Worm (Caenorhabditis elegans) whole organism, L1 larva: ENCODE data around the gene aakb-1.
A peak's percentile ranks its signal among the peaks of the same experiment; 100 is the strongest.

Experiments
- C16A3.4 ChIP-seq: fragments of 150-350 bp; optimal IDR thresholded peaks from 2 replicates; lab custom pipeline; 2014; ENCODE audit warnings: missing biosample characterization, missing genetic modification characterization
- aha-1 ChIP-seq: fragments of 150-350 bp; optimal IDR thresholded peaks from 2 replicates; lab custom pipeline; 2014; ENCODE audit warnings: missing biosample characterization, missing genetic modification characterization
- alr-1 ChIP-seq: fragments of 200-800 bp; sonication (Bioruptor generic); optimal IDR thresholded peaks from 2 replicates; lab custom pipeline; 2018; ENCODE audit warnings: borderline replicate concordance, mild to moderate bottlenecking, missing genetic modification characterization, missing compliant biosample characterization
- ama-1 ChIP-seq: fragments of 150-350 bp; optimal IDR thresholded peaks from 2 replicates; lab custom pipeline; 2014
- blmp-1 ChIP-seq: fragments of 150-350 bp; optimal IDR thresholded peaks from 2 replicates; lab custom pipeline; 2014; ENCODE audit warnings: missing biosample characterization, missing genetic modification characterization
- ceh-8 ChIP-seq: fragments of 200-800 bp; sonication (Bioruptor generic); optimal IDR thresholded peaks from 2 replicates; lab custom pipeline; 2018; ENCODE audit warnings: mild to moderate bottlenecking, missing genetic modification characterization, moderate library complexity, missing compliant biosample characterization
- dpl-1 ChIP-seq, 3 experiments: fragments of 150-350 bp in 2 of 3; sonication (generic microtip) in 1 of 3; optimal IDR thresholded peaks; 2 replicates each; lab custom pipeline; 2014 to 2017; ENCODE audit warnings: missing biosample characterization in 3 of 3, missing genetic modification characterization in 3 of 3, missing genetic modification reagents in 3 of 3
- dsc-1 ChIP-seq: sonication (generic microtip); optimal IDR thresholded peaks from 2 replicates; lab custom pipeline; 2016; ENCODE audit warnings: mild to moderate bottlenecking, missing genetic modification characterization, missing compliant biosample characterization
- efl-1 ChIP-seq, 4 experiments: fragments of 150-350 bp; optimal IDR thresholded peaks in 3 of 4; peaks in 1 of 4; 1 replicate in 1 of 4; 2 replicates in 3 of 4; lab custom pipeline; 2014; ENCODE audit warnings: missing biosample characterization in 2 of 4, missing genetic modification characterization in 2 of 4, missing genetic modification reagents in 2 of 4
- egl-27 ChIP-seq, 2 experiments: fragments of 150-350 bp in 1 of 2; sonication (generic microtip); optimal IDR thresholded peaks; 3 replicates each; lab custom pipeline; 2017 to 2018; ENCODE audit warnings: missing biosample characterization in 2 of 2, missing genetic modification characterization in 2 of 2, missing genetic modification reagents in 2 of 2
- elt-2 ChIP-seq: sonication (generic microtip); optimal IDR thresholded peaks from 2 replicates; lab custom pipeline; 2016; ENCODE audit warnings: missing genetic modification characterization, mild to moderate bottlenecking, inconsistent platforms, missing compliant biosample characterization, missing genetic modification reagents
- fkh-10 ChIP-seq: sonication (generic microtip); optimal IDR thresholded peaks from 2 replicates; lab custom pipeline; 2017; ENCODE audit warnings: missing biosample characterization, missing genetic modification reagents, missing genetic modification characterization
- fkh-8 ChIP-seq: sonication (generic microtip); optimal IDR thresholded peaks from 2 replicates; lab custom pipeline; 2016; ENCODE audit warnings: mild to moderate bottlenecking, missing genetic modification characterization, missing compliant biosample characterization
- grh-1 ChIP-seq: fragments of 200-800 bp; sonication (Bioruptor generic); IDR thresholded peaks from 2 replicates; pipeline ENCODE4 v1.3.6; 2022; ENCODE audit warnings: missing genetic modification reagents, missing genetic modification characterization, missing compliant biosample characterization
- hlh-17 ChIP-seq: fragments of 200-800 bp; sonication (Bioruptor generic); optimal IDR thresholded peaks from 2 replicates; lab custom pipeline; 2018; ENCODE audit warnings: missing genetic modification characterization, mild to moderate bottlenecking, missing compliant biosample characterization, moderate library complexity, borderline replicate concordance
- hpl-2 ChIP-seq: fragments of 150-350 bp; optimal IDR thresholded peaks from 2 replicates; lab custom pipeline; 2014; ENCODE audit warnings: missing biosample characterization, missing genetic modification reagents, missing genetic modification characterization
- irx-1 ChIP-seq: sonication (generic microtip); optimal IDR thresholded peaks from 2 replicates; lab custom pipeline; 2016; ENCODE audit warnings: missing genetic modification characterization, missing compliant biosample characterization
- lin-13 ChIP-seq: fragments of 150-350 bp; optimal IDR thresholded peaks from 2 replicates; lab custom pipeline; 2014; ENCODE audit warnings: missing biosample characterization, missing genetic modification reagents, missing genetic modification characterization
- lin-14 ChIP-seq: fragments of 200-800 bp; sonication (Bioruptor generic); optimal IDR thresholded peaks from 2 replicates; lab custom pipeline; 2018; ENCODE audit warnings: mild to moderate bottlenecking, missing genetic modification characterization, moderate library complexity, missing compliant biosample characterization
- lin-15B ChIP-seq: fragments of 150-350 bp; sonication (generic microtip); optimal IDR thresholded peaks from 3 replicates; lab custom pipeline; 2014; ENCODE audit warnings: missing biosample characterization, missing genetic modification characterization
- lin-35 ChIP-seq, 2 experiments: fragments of 150-350 bp; optimal IDR thresholded peaks; 2 replicates each; lab custom pipeline; 2014; ENCODE audit warnings: missing biosample characterization in 2 of 2, missing genetic modification characterization in 2 of 2, missing genetic modification reagents in 2 of 2
- lsy-2 ChIP-seq, 2 experiments: fragments of 150-350 bp; optimal IDR thresholded peaks; 2 replicates each; lab custom pipeline; 2014; ENCODE audit warnings: missing biosample characterization in 2 of 2, missing genetic modification characterization in 2 of 2
- mab-9 ChIP-seq: fragments of 200-800 bp; sonication (Bioruptor generic); IDR thresholded peaks from 2 replicates; pipeline ENCODE4 v1.3.6; 2022; ENCODE audit warnings: missing genetic modification reagents, missing genetic modification characterization, missing compliant biosample characterization
- mdl-1 ChIP-seq, 2 experiments: fragments of 150-350 bp; optimal IDR thresholded peaks; 2 replicates each; lab custom pipeline; 2014 to 2017; ENCODE audit warnings: missing biosample characterization in 2 of 2, missing genetic modification characterization in 2 of 2, inconsistent platforms in 1 of 2
- mef-2 ChIP-seq: fragments of 150-350 bp; optimal IDR thresholded peaks from 2 replicates; lab custom pipeline; 2014; ENCODE audit warnings: missing biosample characterization, missing genetic modification characterization
- mep-1 ChIP-seq: fragments of 150-350 bp; optimal IDR thresholded peaks from 2 replicates; lab custom pipeline; 2014; ENCODE audit warnings: missing biosample characterization, missing genetic modification characterization
- nhr-11 ChIP-seq: fragments of 150-350 bp; optimal IDR thresholded peaks from 2 replicates; lab custom pipeline; 2014; ENCODE audit warnings: missing biosample characterization, missing genetic modification characterization
- nhr-19 ChIP-seq: fragments of 200-800 bp; sonication (Bioruptor generic); conservative IDR thresholded peaks from 2 replicates; pipeline ENCODE4 v1.3.6; 2022; ENCODE audit warnings: missing genetic modification characterization, missing compliant biosample characterization
- nhr-20 ChIP-seq: sonication (generic microtip); optimal IDR thresholded peaks from 2 replicates; lab custom pipeline; 2016; ENCODE audit warnings: mild to moderate bottlenecking, missing genetic modification characterization, missing compliant biosample characterization
- nhr-28 ChIP-seq: fragments of 150-350 bp; optimal IDR thresholded peaks from 2 replicates; lab custom pipeline; 2014; ENCODE audit warnings: missing biosample characterization, missing genetic modification characterization
- nhr-71 ChIP-seq: sonication (generic microtip); optimal IDR thresholded peaks from 2 replicates; lab custom pipeline; 2016; ENCODE audit warnings: mild to moderate bottlenecking, missing genetic modification characterization, moderate library complexity, missing compliant biosample characterization
- nhr-85 ChIP-seq: sonication (generic microtip); peaks from one replicate; lab custom pipeline; 2016; ENCODE audit warnings: missing genetic modification characterization, inconsistent platforms, missing compliant biosample characterization
- pag-3 ChIP-seq: sonication (generic microtip); optimal IDR thresholded peaks from 2 replicates; lab custom pipeline; 2017; ENCODE audit warnings: missing genetic modification characterization, mild to moderate bottlenecking, missing compliant biosample characterization, antibody characterized with exemption, borderline replicate concordance; ENCODE audit not compliant: insufficient read depth
- pqm-1 ChIP-seq: sonication (generic microtip); optimal IDR thresholded peaks from 3 replicates; lab custom pipeline; 2017; ENCODE audit warnings: missing biosample characterization, missing genetic modification characterization
- rnt-1 ChIP-seq: sonication (generic microtip); optimal IDR thresholded peaks from 2 replicates; lab custom pipeline; 2016; ENCODE audit warnings: mild to moderate bottlenecking, missing genetic modification characterization, moderate library complexity, missing compliant biosample characterization
- snpc-4 ChIP-seq: fragments of 150-350 bp; optimal IDR thresholded peaks from 2 replicates; lab custom pipeline; 2014; ENCODE audit warnings: missing biosample characterization, missing genetic modification characterization
- sox-4 ChIP-seq: sonication (generic microtip); optimal IDR thresholded peaks from 2 replicates; lab custom pipeline; 2016; ENCODE audit warnings: missing genetic modification characterization, missing compliant biosample characterization
- tlp-1 ChIP-seq: fragments of 150-350 bp; optimal IDR thresholded peaks from 2 replicates; lab custom pipeline; 2014; ENCODE audit warnings: missing biosample characterization, missing genetic modification characterization
- unc-130 ChIP-seq: fragments of 150-350 bp; optimal IDR thresholded peaks from 2 replicates; lab custom pipeline; 2017; ENCODE audit warnings: missing biosample characterization, missing genetic modification characterization, inconsistent platforms
- unc-30 ChIP-seq: sonication (generic microtip); optimal IDR thresholded peaks from 2 replicates; lab custom pipeline; 2017; ENCODE audit warnings: missing biosample characterization, missing genetic modification characterization
- unc-62 ChIP-seq: fragments of 150-350 bp; optimal IDR thresholded peaks from 2 replicates; lab custom pipeline; 2014; ENCODE audit warnings: missing biosample characterization, missing genetic modification reagents, missing genetic modification characterization
- xbp-1 ChIP-seq: sonication (generic microtip); optimal IDR thresholded peaks from 2 replicates; lab custom pipeline; 2016; ENCODE audit warnings: missing genetic modification characterization, missing compliant biosample characterization
- zag-1 ChIP-seq: fragments of 150-350 bp; optimal IDR thresholded peaks from 2 replicates; lab custom pipeline; 2014; ENCODE audit warnings: missing biosample characterization, missing genetic modification characterization
- ztf-11 ChIP-seq, 2 experiments: sonication (generic microtip); optimal IDR thresholded peaks; 2 replicates each; lab custom pipeline; 2016 to 2017; ENCODE audit warnings: missing genetic modification characterization in 2 of 2, missing biosample characterization in 1 of 2, missing compliant biosample characterization in 1 of 2

Gene aakb-1

ce11 chrX:13716313-13716712 is 39.3 kb upstream of the aakb-1 start (continued):
- peak; percentile 53 for TF ChIP-seq dsc-1 (tag; lab: Kevin White, UChicago)
- TF ChIP-seq sox-4: no peak
- TF ChIP-seq pag-3 (tag; lab: Kevin White, UChicago): no peak
- TF ChIP-seq alr-1 (tag; lab: Kevin White, UChicago): no peak
- TF ChIP-seq nhr-85 (tag; lab: Kevin White, UChicago): no peak
- no peak for TF ChIP-seq pqm-1 (tag; lab: Kevin White, UChicago)
- TF ChIP-seq irx-1: no peak
- no peak for TF ChIP-seq lin-15B
- TF ChIP-seq mep-1 (tag; lab: Kevin White, UChicago): no peak
- no peak for TF ChIP-seq ceh-8 (GFP tag; lab: Kevin White, UChicago)
- peak; percentile 24 for TF ChIP-seq blmp-1 (tag; lab: Kevin White, UChicago)
- no peak for TF ChIP-seq mab-9 (GFP tag; lab: Robert Waterston, UW)
- TF ChIP-seq egl-27 (tag; optimal IDR thresholded peaks at IDR 0.05; lab: Kevin White, UChicago): no peak
- no peak for TF ChIP-seq nhr-28 (tag; lab: Kevin White, UChicago)
- no peak for TF ChIP-seq lin-13
- TF ChIP-seq tlp-1 (tag; lab: Kevin White, UChicago): no peak
- TF ChIP-seq fkh-8 (tag; lab: Kevin White, UChicago): no peak
- TF ChIP-seq dpl-1 (GFP tag; optimal IDR thresholded peaks at IDR 0.05; lab: Kevin White, UChicago): no peak
- peak; percentile 67 for TF ChIP-seq nhr-20
- peak; percentile 14 for TF ChIP-seq snpc-4 (tag; lab: Kevin White, UChicago)
- TF ChIP-seq mef-2: no peak
- TF ChIP-seq efl-1 (optimal IDR thresholded peaks at IDR 0.05; lab: Kevin White, UChicago): no peak
- TF ChIP-seq efl-1 (GFP tag; optimal IDR thresholded peaks at IDR 0.05 in 1 of 2; lab: Kevin White, UChicago): no peak
- no peak for TF ChIP-seq nhr-11 (tag; lab: Kevin White, UChicago)
- TF ChIP-seq unc-62: no peak
- TF ChIP-seq unc-130 (tag; lab: Kevin White, UChicago): peak; percentile 35
- TF ChIP-seq unc-30: no peak
- TF ChIP-seq rnt-1: peak; percentile 67
- TF ChIP-seq lin-35 (GFP tag; optimal IDR thresholded peaks at IDR 0.05; lab: Kevin White, UChicago): peak in 1 of 2 experiments; percentile 50
- TF ChIP-seq ztf-11 (tag; optimal IDR thresholded peaks at IDR 0.05; lab: Kevin White, UChicago): no peak
- peak; percentile 68 for TF ChIP-seq nhr-19 (GFP tag; lab: Robert Waterston, UW)
- TF ChIP-seq grh-1 (GFP tag; lab: Robert Waterston, UW): no peak
- TF ChIP-seq lin-14 (GFP tag; lab: Kevin White, UChicago): no peak
- peak; percentile 71 for TF ChIP-seq nhr-71 (tag; lab: Kevin White, UChicago)

ce11 chrX:13717053-13717671 is 38.4 kb upstream of the aakb-1 start, which contains the start of gene shc-3:
Gene shc-3, plus strand, starts transcription at chrX:13717536.
- TF ChIP-seq hpl-2 (GFP tag; lab: Kevin White, UChicago) (no peak), irx-1 (no peak), elt-2 (peak; percentile 58), nhr-85 (tag; lab: Kevin White, UChicago) (no peak)

ce11 chrX:13722821-13723220 is 32.7 kb upstream of the aakb-1 start, which contains the start of gene poml-1:
Gene poml-1, minus strand, starts transcription at chrX:13722921.
- no peak for TF ChIP-seq tlp-1 (tag; lab: Kevin White, UChicago)
- TF ChIP-seq ama-1 (lab: Kevin White, UChicago): no peak
- no peak for TF ChIP-seq xbp-1 (tag; lab: Kevin White, UChicago)
- TF ChIP-seq nhr-20: no peak
- TF ChIP-seq mdl-1 (tag; optimal IDR thresholded peaks at IDR 0.05; lab: Kevin White, UChicago): no peak
- no peak for TF ChIP-seq aha-1 (tag; lab: Kevin White, UChicago)
- TF ChIP-seq pqm-1 (tag; lab: Kevin White, UChicago): no peak
- no peak for TF ChIP-seq C16A3.4 (tag; lab: Kevin White, UChicago)
- no peak for TF ChIP-seq pag-3 (tag; lab: Kevin White, UChicago)
- no peak for TF ChIP-seq lin-35 (GFP tag; optimal IDR thresholded peaks at IDR 0.05; lab: Kevin White, UChicago)
- TF ChIP-seq mep-1 (tag; lab: Kevin White, UChicago): no peak
- TF ChIP-seq lsy-2 (tag; optimal IDR thresholded peaks at IDR 0.05; lab: Kevin White, UChicago): no peak
- no peak for TF ChIP-seq fkh-10 (GFP tag; lab: Kevin White, UChicago)
- TF ChIP-seq hlh-17 (GFP tag; lab: Kevin White, UChicago): no peak
- TF ChIP-seq blmp-1 (tag; lab: Kevin White, UChicago): no peak
- no peak for TF ChIP-seq zag-1 (tag; lab: Kevin White, UChicago)
- TF ChIP-seq nhr-28 (tag; lab: Kevin White, UChicago): no peak
